Worm (Caenorhabditis elegans): ENCODE measurements around the gene epg-4.

The epg-4 gene

ce11 chrIII:7210486-7210885, 28.5 kb downstream of the epg-4 start:
- no peak for TF ChIP-seq elt-1 (tag; optimal IDR thresholded peaks at IDR 0.05; ENCODE audit: borderline replicate concordance, insufficient read depth)
- no peak for TF ChIP-seq ceh-43 (GFP tag; optimal IDR thresholded peaks at IDR 0.05)
- no peak for TF ChIP-seq unc-62 (GFP tag; optimal IDR thresholded peaks at IDR 0.05)
- no peak for TF ChIP-seq blmp-1 (tag; optimal IDR thresholded peaks at IDR 0.05)
- TF ChIP-seq flh-1 (GFP tag; optimal IDR thresholded peaks at IDR 0.05): no peak
- no peak for TF ChIP-seq mls-2 (tag; optimal IDR thresholded peaks at IDR 0.05)
- no peak for TF ChIP-seq cnd-1 (tag; optimal IDR thresholded peaks at IDR 0.05)
- no peak for TF ChIP-seq nhr-237 (tag; optimal IDR thresholded peaks at IDR 0.05)
- TF ChIP-seq bed-3 (GFP tag; optimal IDR thresholded peaks at IDR 0.05): no peak
- no peak for TF ChIP-seq zip-8 (tag; optimal IDR thresholded peaks at IDR 0.05)
- no peak for TF ChIP-seq elt-3 (tag; optimal IDR thresholded peaks at IDR 0.05)
- TF ChIP-seq drap-1 (GFP tag; optimal IDR thresholded peaks at IDR 0.05): no peak
- no peak for TF ChIP-seq pha-4 (tag; optimal IDR thresholded peaks at IDR 0.05)
- no peak for TF ChIP-seq nhr-2 (tag; optimal IDR thresholded peaks at IDR 0.05)
- TF ChIP-seq snpc-4 (tag; optimal IDR thresholded peaks at IDR 0.05): no peak
- TF ChIP-seq mep-1 (tag; optimal IDR thresholded peaks at IDR 0.05): no peak
- no peak for TF ChIP-seq lsy-2 (tag; optimal IDR thresholded peaks at IDR 0.05)
- TF ChIP-seq unc-39 (tag; optimal IDR thresholded peaks at IDR 0.05): no peak
- TF ChIP-seq ham-2 (GFP tag; optimal IDR thresholded peaks at IDR 0.05): no peak
- no peak for TF ChIP-seq hlh-1 (tag; optimal IDR thresholded peaks at IDR 0.05)

ce11 chrIII:7212028-7212427, 30.1 kb downstream of the epg-4 start:
- TF ChIP-seq cnd-1 (tag; optimal IDR thresholded peaks at IDR 0.05) (no peak), mab-5 (tag; optimal IDR thresholded peaks at IDR 0.05) (no peak), sptf-1 (tag; optimal IDR thresholded peaks at IDR 0.05) (no peak)

ce11 chrIII:7215532-7215931, 33.6 kb downstream of the epg-4 start:
- TF ChIP-seq ham-2 (GFP tag; optimal IDR thresholded peaks at IDR 0.05) (no peak), unc-120 (tag; optimal IDR thresholded peaks at IDR 0.05; ENCODE audit: poor library complexity, severe bottlenecking) (peak; percentile 42), hlh-1 (tag; optimal IDR thresholded peaks at IDR 0.05) (peak; percentile 99)

- TF ChIP-seq unc-39 (tag; optimal IDR thresholded peaks at IDR 0.05): no peak
- TF ChIP-seq ces-1 (GFP tag; optimal IDR thresholded peaks at IDR 0.05): no peak
- no peak for TF ChIP-seq nhr-12 (tag; optimal IDR thresholded peaks at IDR 0.05)
- no peak for TF ChIP-seq M03D4.4 (tag; optimal IDR thresholded peaks at IDR 0.05)
- TF ChIP-seq ceh-39 (tag; optimal IDR thresholded peaks at IDR 0.05): no peak
- TF ChIP-seq elt-3 (tag; optimal IDR thresholded peaks at IDR 0.05): no peak
- TF ChIP-seq bed-3 (GFP tag; optimal IDR thresholded peaks at IDR 0.05): no peak
- TF ChIP-seq zip-8 (tag; optimal IDR thresholded peaks at IDR 0.05): no peak
- no peak for TF ChIP-seq mep-1 (tag; optimal IDR thresholded peaks at IDR 0.05)
- TF ChIP-seq sptf-1 (tag; optimal IDR thresholded peaks at IDR 0.05): no peak
- no peak for TF ChIP-seq elt-1 (tag; optimal IDR thresholded peaks at IDR 0.05; ENCODE audit: borderline replicate concordance, insufficient read depth)
- no peak for TF ChIP-seq ham-2 (GFP tag; optimal IDR thresholded peaks at IDR 0.05)
- no peak for TF ChIP-seq nhr-28 (tag; optimal IDR thresholded peaks at IDR 0.05)
- TF ChIP-seq nhr-76 (tag; optimal IDR thresholded peaks at IDR 0.05): no peak
- TF ChIP-seq mab-5 (tag; optimal IDR thresholded peaks at IDR 0.05): no peak
- TF ChIP-seq lin-32 (GFP tag; optimal IDR thresholded peaks at IDR 0.05): no peak
Observed at ce11 chrIII:7216226-7216625, 34.3 kb downstream of the epg-4 start, which contains the start of gene R151.1. Gene R151.1 (plus strand): TSS chrIII:7216526.

ce11 chrIII:7216924-7217521, 35.1 kb downstream of the epg-4 start:
- TF ChIP-seq hlh-1 (tag; optimal IDR thresholded peaks at IDR 0.05): peak; percentile 96
- TF ChIP-seq lin-13 (tag; optimal IDR thresholded peaks at IDR 0.05): no peak
- TF ChIP-seq unc-62 (GFP tag; optimal IDR thresholded peaks at IDR 0.05): peak; percentile 96
- TF ChIP-seq unc-120 (tag; optimal IDR thresholded peaks at IDR 0.05; ENCODE audit: poor library complexity, severe bottlenecking): peak; percentile 98

- TF ChIP-seq unc-120 (tag; optimal IDR thresholded peaks at IDR 0.05; ENCODE audit: poor library complexity, severe bottlenecking): no peak
- no peak for TF ChIP-seq nhr-28 (tag; optimal IDR thresholded peaks at IDR 0.05)
- no peak for TF ChIP-seq ceh-83 (GFP tag; optimal IDR thresholded peaks at IDR 0.05)
- TF ChIP-seq lin-32 (GFP tag; optimal IDR thresholded peaks at IDR 0.05): no peak
- no peak for TF ChIP-seq pha-4 (tag; optimal IDR thresholded peaks at IDR 0.05)
- no peak for TF ChIP-seq flh-1 (GFP tag; optimal IDR thresholded peaks at IDR 0.05)
- no peak for TF ChIP-seq drap-1 (GFP tag; optimal IDR thresholded peaks at IDR 0.05)
- TF ChIP-seq hlh-1 (tag; optimal IDR thresholded peaks at IDR 0.05): no peak
- no peak for TF ChIP-seq cnd-1 (tag; optimal IDR thresholded peaks at IDR 0.05)
- TF ChIP-seq lsy-2 (tag; optimal IDR thresholded peaks at IDR 0.05): no peak
- TF ChIP-seq sem-2 (GFP tag; optimal IDR thresholded peaks at IDR 0.05): no peak
- TF ChIP-seq ceh-39 (tag; optimal IDR thresholded peaks at IDR 0.05): no peak
- TF ChIP-seq ztf-11 (tag; optimal IDR thresholded peaks at IDR 0.05): no peak
- no peak for TF ChIP-seq nhr-2 (tag; optimal IDR thresholded peaks at IDR 0.05)
- no peak for TF ChIP-seq M03D4.4 (tag; optimal IDR thresholded peaks at IDR 0.05)
- no peak for TF ChIP-seq zip-8 (tag; optimal IDR thresholded peaks at IDR 0.05)
- no peak for TF ChIP-seq mep-1 (tag; optimal IDR thresholded peaks at IDR 0.05)
- no peak for TF ChIP-seq tbx-8 (GFP tag; optimal IDR thresholded peaks at IDR 0.05)
- no peak for TF ChIP-seq nhr-12 (tag; optimal IDR thresholded peaks at IDR 0.05)
Observed at ce11 chrIII:7221103-7221502, 39.1 kb downstream of the epg-4 start.
